Fruit fly (Drosophila melanogaster): ENCODE measurements around the gene CG42232.

The CG42232 gene

dm6 chr3R:16477033-16477432 is 7.6 kb upstream of the CG42232 start, which contains the start of gene Gyc89Db:
TSS of gene Gyc89Db (plus strand) at chr3R:16477110.
- no peak for TF ChIP-seq Met (GFP tag; optimal IDR thresholded peaks at IDR 0.05)
- no peak for TF ChIP-seq ss (GFP tag; optimal IDR thresholded peaks at IDR 0.05)
- no peak for TF ChIP-seq Lpt (GFP tag; optimal IDR thresholded peaks at IDR 0.05)
- no peak for TF ChIP-seq salr (GFP tag; optimal IDR thresholded peaks at IDR 0.05)
- TF ChIP-seq CG32006 (GFP tag; optimal IDR thresholded peaks at IDR 0.05) = no peak
- TF ChIP-seq CG3919 (GFP tag; optimal IDR thresholded peaks at IDR 0.05) = no peak

dm6 chr3R:16476472-16476871 is 7.0 kb upstream of the CG42232 start:
- TF ChIP-seq Eip78C (GFP tag) (peak; percentile 75), CG9139 (GFP tag; optimal IDR thresholded peaks at IDR 0.05) (no peak), Hr38 (GFP tag; optimal IDR thresholded peaks at IDR 0.05) (no peak)

dm6 chr3R:16472301-16472700 is 2.8 kb upstream of the CG42232 start, which contains the start of gene Gyc89Da:
TSS of gene Gyc89Da (plus strand) at chr3R:16472601.
- TF ChIP-seq Eip93F (GFP tag; optimal IDR thresholded peaks at IDR 0.05) (no peak), Gug (GFP tag; IDR thresholded peaks at IDR 0.05) (no peak), vri (GFP tag; optimal IDR thresholded peaks at IDR 0.05) (no peak), Ets96B (tag; optimal IDR thresholded peaks at IDR 0.05) (no peak), pdm3 (GFP tag; optimal IDR thresholded peaks at IDR 0.05) (no peak), fd85E (GFP tag; optimal IDR thresholded peaks at IDR 0.05) (no peak), Ets21C (GFP tag; optimal IDR thresholded peaks at IDR 0.05) (no peak)

dm6 chr3R:16468556-16468955 is 907 bp downstream of the CG42232 start:
- TF ChIP-seq Hr4 (GFP tag; optimal IDR thresholded peaks at IDR 0.05) (no peak), CG16779 (tag; optimal IDR thresholded peaks at IDR 0.05) (no peak), Sox14 (GFP tag; optimal IDR thresholded peaks at IDR 0.05) (no peak)

- TF ChIP-seq CG6808 (GFP tag; optimal IDR thresholded peaks at IDR 0.05) = no peak
- TF ChIP-seq Sox102F (GFP tag; optimal IDR thresholded peaks at IDR 0.05) = no peak
- TF ChIP-seq acj6 (GFP tag; optimal IDR thresholded peaks at IDR 0.05) = no peak
Measured at dm6 chr3R:16456607-16457006, 12.9 kb downstream of the CG42232 start.

dm6 chr3R:16455875-16456274 is 13.6 kb downstream of the CG42232 start, which contains the start of gene CG14883:
TSS of gene CG14883 (plus strand) at chr3R:16456052.
- no peak for TF ChIP-seq CG11902 (GFP tag; optimal IDR thresholded peaks at IDR 0.05)
- peak; percentile 97 for TF ChIP-seq Blimp-1 (GFP tag; optimal IDR thresholded peaks at IDR 0.05)
- TF ChIP-seq CG10669 (GFP tag; optimal IDR thresholded peaks at IDR 0.05) = no peak

dm6 chr3R:16454192-16454591 is 15.3 kb downstream of the CG42232 start, which contains the start of gene CG10405:
TSS of gene CG10405 (plus strand) at chr3R:16454492.
- TF ChIP-seq fkh (GFP tag; optimal IDR thresholded peaks at IDR 0.05) (no peak), net (GFP tag; optimal IDR thresholded peaks at IDR 0.05) (no peak), dac (GFP tag; optimal IDR thresholded peaks at IDR 0.05) (no peak), CG34406 (GFP tag; optimal IDR thresholded peaks at IDR 0.05) (no peak)

dm6 chr3R:16453597-16453996 is 15.9 kb downstream of the CG42232 start, which contains the start of gene Pak3:
TSS of gene Pak3 (minus strand) at chr3R:16453821.
- TF ChIP-seq Gug (GFP tag; IDR thresholded peaks at IDR 0.05) = no peak
- no peak for TF ChIP-seq CG11762 (GFP tag; optimal IDR thresholded peaks at IDR 0.05; ENCODE audit: insufficient read depth)
- no peak for TF ChIP-seq lz (GFP tag; optimal IDR thresholded peaks at IDR 0.05)
- TF ChIP-seq CG10669 (GFP tag; optimal IDR thresholded peaks at IDR 0.05) = no peak
- peak; percentile 16 for TF ChIP-seq CG6854 (GFP tag; optimal IDR thresholded peaks at IDR 0.05)
- TF ChIP-seq fkh (GFP tag; optimal IDR thresholded peaks at IDR 0.05) = no peak
- TF ChIP-seq Blimp-1 (GFP tag; optimal IDR thresholded peaks at IDR 0.05) = no peak
- TF ChIP-seq CG7368 (GFP tag; optimal IDR thresholded peaks at IDR 0.05) = no peak

Measured in whole organism, prepupa.